Worm (Caenorhabditis elegans) whole organism, L2 larva: Measurements from ENCODE around the gene F23D12.3.

Experiments used
- C34F6.9 ChIP-seq: fragments of 150-350 bp; optimal IDR thresholded peaks from 2 replicates; lab custom pipeline; 2014; ENCODE audit warnings: missing biosample characterization, missing genetic modification characterization
- F13H6.1 ChIP-seq: sonication (generic microtip); optimal IDR thresholded peaks from 2 replicates; lab custom pipeline; 2016; ENCODE audit warnings: missing genetic modification characterization, missing compliant biosample characterization
- R02D3.7 ChIP-seq: fragments of 150-350 bp; optimal IDR thresholded peaks from 2 replicates; lab custom pipeline; 2014; ENCODE audit warnings: missing biosample characterization, missing genetic modification characterization
- Y55F3AM.14 ChIP-seq: fragments of 200-800 bp; sonication (Bioruptor generic); optimal IDR thresholded peaks from 2 replicates; lab custom pipeline; 2018; ENCODE audit warnings: mild to moderate bottlenecking, missing genetic modification characterization, missing compliant biosample characterization
- ZK546.5 ChIP-seq: sonication (generic microtip); optimal IDR thresholded peaks from 2 replicates; lab custom pipeline; 2017; ENCODE audit warnings: missing biosample characterization, missing genetic modification characterization
- alr-1 ChIP-seq: fragments of 150-350 bp; optimal IDR thresholded peaks from 2 replicates; lab custom pipeline; 2014; ENCODE audit warnings: missing biosample characterization, missing genetic modification characterization
- aly-2 ChIP-seq: fragments of 150-350 bp; optimal IDR thresholded peaks from 2 replicates; lab custom pipeline; 2014; ENCODE audit warnings: missing biosample characterization, missing genetic modification characterization
- ama-1 ChIP-seq: fragments of 150-350 bp; optimal IDR thresholded peaks from 2 replicates; lab custom pipeline; 2018; ENCODE audit warnings: inconsistent platforms
- blmp-1 ChIP-seq: sonication (generic microtip); optimal IDR thresholded peaks from 2 replicates; lab custom pipeline; 2017; ENCODE audit warnings: missing genetic modification characterization, mild to moderate bottlenecking, missing compliant biosample characterization, antibody characterized with exemption, moderate library complexity; ENCODE audit not compliant: insufficient read depth
- ceh-16 ChIP-seq: fragments of 150-350 bp; optimal IDR thresholded peaks from 2 replicates; lab custom pipeline; 2014; ENCODE audit warnings: missing biosample characterization, missing genetic modification characterization
- ceh-82 ChIP-seq: fragments of 150-350 bp; optimal IDR thresholded peaks from 2 replicates; lab custom pipeline; 2014; ENCODE audit warnings: missing biosample characterization, missing genetic modification characterization
- crh-2 ChIP-seq: sonication (generic microtip); optimal IDR thresholded peaks from 2 replicates; lab custom pipeline; 2017; ENCODE audit warnings: missing biosample characterization, missing genetic modification characterization
- dmd-4 ChIP-seq: sonication (generic microtip); optimal IDR thresholded peaks from 2 replicates; lab custom pipeline; 2017; ENCODE audit warnings: missing biosample characterization, missing genetic modification characterization
- egl-27 ChIP-seq: sonication (generic microtip); optimal IDR thresholded peaks from 3 replicates; lab custom pipeline; 2017; ENCODE audit warnings: missing biosample characterization, missing genetic modification reagents, missing genetic modification characterization
- elt-1 ChIP-seq: fragments of 150-350 bp; optimal IDR thresholded peaks from 2 replicates; lab custom pipeline; 2014; ENCODE audit warnings: missing biosample characterization, missing genetic modification characterization
- elt-3 ChIP-seq: sonication (generic microtip); optimal IDR thresholded peaks from 2 replicates; lab custom pipeline; 2017; ENCODE audit warnings: missing biosample characterization, missing genetic modification characterization
- fos-1 ChIP-seq: fragments of 150-350 bp; optimal IDR thresholded peaks from 2 replicates; lab custom pipeline; 2014; ENCODE audit warnings: missing biosample characterization, missing genetic modification characterization
- gmeb-1 ChIP-seq: fragments of 150-350 bp; optimal IDR thresholded peaks from 2 replicates; lab custom pipeline; 2014; ENCODE audit warnings: missing biosample characterization, missing genetic modification characterization
- lin-11 ChIP-seq: fragments of 150-350 bp; sonication (generic microtip); optimal IDR thresholded peaks from 2 replicates; lab custom pipeline; 2014; ENCODE audit warnings: missing biosample characterization, missing genetic modification characterization, inconsistent platforms, mixed read lengths
- lin-13 ChIP-seq: fragments of 150-350 bp; optimal IDR thresholded peaks from 2 replicates; lab custom pipeline; 2014; ENCODE audit warnings: missing biosample characterization, missing genetic modification reagents, missing genetic modification characterization
- lin-39 ChIP-seq: fragments of 150-350 bp; optimal IDR thresholded peaks from 2 replicates; lab custom pipeline; 2014; ENCODE audit warnings: missing biosample characterization, missing genetic modification reagents, missing genetic modification characterization
- lsy-2 ChIP-seq, 2 experiments: fragments of 150-350 bp in 1 of 2; sonication (generic microtip) in 1 of 2; optimal IDR thresholded peaks; 2 replicates each; lab custom pipeline; 2014 to 2017; ENCODE audit warnings: missing biosample characterization in 2 of 2, missing genetic modification characterization in 2 of 2
- mab-5 ChIP-seq: fragments of 150-350 bp; optimal IDR thresholded peaks from 2 replicates; lab custom pipeline; 2014; ENCODE audit warnings: missing biosample characterization, missing genetic modification characterization
- mbf-1 ChIP-seq: sonication (generic microtip); optimal IDR thresholded peaks from 2 replicates; lab custom pipeline; 2017; ENCODE audit warnings: missing biosample characterization, missing genetic modification characterization
- mdl-1 ChIP-seq, 2 experiments: fragments of 150-350 bp in 1 of 2; sonication (generic microtip) in 1 of 2; optimal IDR thresholded peaks; 2 replicates each; lab custom pipeline; 2017; ENCODE audit warnings: missing biosample characterization in 2 of 2, missing genetic modification characterization in 2 of 2
- nhr-10 ChIP-seq: sonication (generic microtip); optimal IDR thresholded peaks from 2 replicates; lab custom pipeline; 2017; ENCODE audit warnings: missing biosample characterization, missing genetic modification characterization
- nhr-11 ChIP-seq: fragments of 150-350 bp; optimal IDR thresholded peaks from 2 replicates; lab custom pipeline; 2014; ENCODE audit warnings: missing biosample characterization, missing genetic modification characterization
- nhr-12 ChIP-seq: fragments of 150-350 bp; optimal IDR thresholded peaks from 2 replicates; lab custom pipeline; 2014; ENCODE audit warnings: missing biosample characterization, missing genetic modification characterization
- nhr-129 ChIP-seq: fragments of 150-350 bp; optimal IDR thresholded peaks from 2 replicates; lab custom pipeline; 2014; ENCODE audit warnings: missing biosample characterization, missing genetic modification characterization
- nhr-21 ChIP-seq: fragments of 150-350 bp; optimal IDR thresholded peaks from 2 replicates; lab custom pipeline; 2014; ENCODE audit warnings: missing biosample characterization, missing genetic modification characterization
- nhr-23 ChIP-seq: fragments of 150-350 bp; optimal IDR thresholded peaks from 2 replicates; lab custom pipeline; 2014; ENCODE audit warnings: missing biosample characterization, missing genetic modification reagents, missing genetic modification characterization
- nhr-237 ChIP-seq: fragments of 150-350 bp; optimal IDR thresholded peaks from 2 replicates; lab custom pipeline; 2014; ENCODE audit warnings: missing biosample characterization, missing genetic modification characterization
- nhr-25 ChIP-seq: fragments of 150-350 bp; sonication (generic microtip); optimal IDR thresholded peaks from 3 replicates; lab custom pipeline; 2014; ENCODE audit warnings: missing biosample characterization, missing genetic modification characterization
- nhr-6 ChIP-seq: fragments of 150-350 bp; optimal IDR thresholded peaks from 2 replicates; lab custom pipeline; 2014; ENCODE audit warnings: missing biosample characterization, missing genetic modification characterization
- nhr-77 ChIP-seq: fragments of 150-350 bp; optimal IDR thresholded peaks from 2 replicates; lab custom pipeline; 2014; ENCODE audit warnings: missing biosample characterization, missing genetic modification characterization
- peb-1 ChIP-seq: fragments of 150-350 bp; optimal IDR thresholded peaks from 2 replicates; lab custom pipeline; 2014; ENCODE audit warnings: missing biosample characterization, missing genetic modification characterization
- sem-4 ChIP-seq: fragments of 150-350 bp; optimal IDR thresholded peaks from 2 replicates; lab custom pipeline; 2014; ENCODE audit warnings: missing biosample characterization, missing genetic modification reagents, missing genetic modification characterization
- skn-1 ChIP-seq: sonication (generic microtip); optimal IDR thresholded peaks from 2 replicates; lab custom pipeline; 2017; ENCODE audit warnings: missing biosample characterization, missing genetic modification characterization
- sma-3 ChIP-seq: sonication (generic microtip); optimal IDR thresholded peaks from 2 replicates; lab custom pipeline; 2016; ENCODE audit warnings: missing genetic modification reagents, missing genetic modification characterization, missing compliant biosample characterization
- sma-9 ChIP-seq, 2 experiments: fragments of 150-350 bp in 1 of 2; sonication (generic microtip) in 1 of 2; optimal IDR thresholded peaks; 2 replicates each; lab custom pipeline; 2014 to 2016; ENCODE audit warnings: missing genetic modification characterization in 2 of 2, mild to moderate bottlenecking in 1 of 2, missing biosample characterization in 1 of 2, missing compliant biosample characterization in 1 of 2, missing genetic modification reagents in 1 of 2, moderate library complexity in 1 of 2
- snpc-4 ChIP-seq: fragments of 150-350 bp; optimal IDR thresholded peaks from 2 replicates; lab custom pipeline; 2014; ENCODE audit warnings: missing biosample characterization, missing genetic modification characterization
- unc-39 ChIP-seq: fragments of 150-350 bp; optimal IDR thresholded peaks from 2 replicates; lab custom pipeline; 2014; ENCODE audit warnings: missing biosample characterization, missing genetic modification characterization
- unc-55 ChIP-seq: fragments of 150-350 bp; sonication (generic microtip); optimal IDR thresholded peaks from 3 replicates; lab custom pipeline; 2014; ENCODE audit warnings: missing biosample characterization, missing genetic modification reagents, missing genetic modification characterization
- unc-62 ChIP-seq: fragments of 150-350 bp; optimal IDR thresholded peaks from 2 replicates; lab custom pipeline; 2014; ENCODE audit warnings: missing biosample characterization, missing genetic modification reagents, missing genetic modification characterization
- zag-1 ChIP-seq: fragments of 150-350 bp; optimal IDR thresholded peaks from 2 replicates; lab custom pipeline; 2014; ENCODE audit warnings: missing biosample characterization, missing genetic modification characterization
- ztf-1 ChIP-seq: fragments of 200-800 bp; sonication (Bioruptor generic); conservative IDR thresholded peaks from 2 replicates; pipeline ENCODE4 v1.3.6; 2022; ENCODE audit warnings: missing genetic modification characterization, missing compliant biosample characterization
- ztf-11 ChIP-seq: sonication (generic microtip); optimal IDR thresholded peaks from 2 replicates; lab custom pipeline; 2017; ENCODE audit warnings: missing biosample characterization, missing genetic modification characterization
- ztf-4 ChIP-seq: fragments of 150-350 bp; optimal IDR thresholded peaks from 2 replicates; lab custom pipeline; 2014; ENCODE audit warnings: missing biosample characterization, missing genetic modification characterization

Gene F23D12.3

DNA sequence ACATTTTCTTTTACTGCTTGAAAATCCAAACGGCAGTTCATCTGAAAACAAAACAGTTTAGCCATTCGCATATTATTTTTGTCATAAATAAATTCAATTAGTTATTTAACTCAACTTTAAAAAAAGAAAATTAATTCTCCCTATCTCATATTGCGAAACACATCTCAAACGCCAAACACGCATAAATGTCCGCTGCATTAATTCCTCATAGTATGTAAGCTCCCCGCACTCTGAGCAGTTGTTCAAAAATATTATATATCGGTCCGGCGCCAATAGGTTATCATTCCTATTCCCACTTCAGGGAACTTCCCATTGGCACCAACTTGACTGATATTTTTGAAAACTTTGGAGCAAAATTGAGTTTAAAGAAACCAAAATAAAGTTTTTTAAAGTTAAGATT lies 35.8 kb downstream of the F23D12.3 start (continued):
- TF ChIP-seq aly-2 (tag; lab: Kevin White, UChicago) (no peak), nhr-23 (tag; lab: Kevin White, UChicago) (no peak), lin-11 (no peak)

DNA sequence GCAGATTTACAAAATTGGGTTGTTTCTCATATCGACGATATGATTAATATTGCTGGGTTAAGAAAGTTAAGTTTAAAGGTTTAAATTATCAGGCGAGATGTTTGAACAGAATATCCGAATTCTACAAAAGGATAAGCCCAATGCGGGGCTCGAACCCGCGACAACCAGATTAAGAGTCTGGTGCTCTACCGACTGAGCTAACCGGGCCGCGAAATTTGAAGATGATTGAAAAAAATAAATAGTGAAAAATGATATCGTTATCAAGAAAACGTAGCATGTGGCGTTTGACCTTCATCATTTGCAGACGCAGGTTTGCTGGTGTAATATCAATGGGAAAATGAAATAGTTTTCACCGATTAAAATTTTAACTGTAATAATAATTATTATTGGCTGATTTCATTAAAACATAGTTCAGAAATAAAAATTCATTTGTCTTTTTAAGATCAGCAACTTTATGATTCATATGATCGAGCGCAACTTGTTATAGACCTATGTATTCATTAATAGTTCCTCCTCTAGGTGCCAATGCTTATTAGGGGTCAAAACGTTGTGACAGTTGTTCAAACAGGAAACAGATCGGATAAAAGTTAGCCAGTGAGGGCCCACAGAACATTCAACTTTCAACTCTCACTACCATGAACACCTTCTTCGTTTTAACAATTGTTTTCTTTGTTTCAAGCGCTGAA lies 36.5 kb downstream of the F23D12.3 start, which contains the start of gene M163.11:
Gene M163.11, plus strand, starts transcription at position 636 of the 686 bp plus-strand sequence.
- no peak for TF ChIP-seq nhr-23 (tag; lab: Kevin White, UChicago)
- TF ChIP-seq nhr-21 (tag; lab: Kevin White, UChicago): peak; percentile 27
- TF ChIP-seq unc-55 (GFP tag; lab: Kevin White, UChicago): no peak
- no peak for TF ChIP-seq lin-11
- TF ChIP-seq ztf-1 (GFP tag; lab: Robert Waterston, UW): no peak
- TF ChIP-seq alr-1 (tag; lab: Kevin White, UChicago): no peak
- TF ChIP-seq lin-13 (GFP tag; lab: Kevin White, UChicago): no peak
- no peak for TF ChIP-seq nhr-77 (tag; lab: Kevin White, UChicago)
- peak; percentile 35 for TF ChIP-seq gmeb-1 (tag; lab: Kevin White, UChicago)
- no peak for TF ChIP-seq mbf-1 (tag; lab: Kevin White, UChicago)
- TF ChIP-seq F13H6.1: peak; percentile 1
- TF ChIP-seq aly-2 (tag; lab: Kevin White, UChicago): no peak
- no peak for TF ChIP-seq nhr-11
- no peak for TF ChIP-seq dmd-4 (tag; lab: Kevin White, UChicago)
- TF ChIP-seq ztf-11 (tag; lab: Kevin White, UChicago): no peak
- TF ChIP-seq R02D3.7 (tag; lab: Kevin White, UChicago): no peak
- no peak for TF ChIP-seq elt-3 (tag; lab: Kevin White, UChicago)
- no peak for TF ChIP-seq mab-5
- no peak for TF ChIP-seq ceh-82
- TF ChIP-seq lin-39 (tag; lab: Kevin White, UChicago): no peak
- TF ChIP-seq sem-4 (tag; lab: Kevin White, UChicago): no peak
- no peak for TF ChIP-seq peb-1 (tag; lab: Kevin White, UChicago)
- TF ChIP-seq unc-39 (tag; lab: Kevin White, UChicago): no peak
- TF ChIP-seq ceh-16: no peak
- peak; percentile 12 for TF ChIP-seq fos-1 (tag; lab: Kevin White, UChicago)
- TF ChIP-seq lsy-2 (tag; optimal IDR thresholded peaks at IDR 0.05; lab: Kevin White, UChicago): peak in 1 of 2 experiments; percentile 11
- TF ChIP-seq nhr-10 (tag; lab: Kevin White, UChicago): no peak
- TF ChIP-seq nhr-129: peak; percentile 1
- no peak for TF ChIP-seq egl-27 (tag; lab: Kevin White, UChicago)
- no peak for TF ChIP-seq elt-1
- peak; percentile 57 for TF ChIP-seq sma-3
- TF ChIP-seq nhr-12: no peak
- TF ChIP-seq Y55F3AM.14 (GFP tag; lab: Kevin White, UChicago): no peak
- TF ChIP-seq sma-9 (GFP tag; optimal IDR thresholded peaks at IDR 0.05; lab: Kevin White, UChicago): peak; percentile 4
- TF ChIP-seq sma-9 (tag; optimal IDR thresholded peaks at IDR 0.05; lab: Kevin White, UChicago): no peak
- TF ChIP-seq nhr-25 (tag; lab: Kevin White, UChicago): no peak
- TF ChIP-seq C34F6.9 (tag; lab: Kevin White, UChicago): no peak
- no peak for TF ChIP-seq ztf-4 (tag; lab: Kevin White, UChicago)
- TF ChIP-seq mdl-1 (tag; optimal IDR thresholded peaks at IDR 0.05; lab: Kevin White, UChicago): no peak
- no peak for TF ChIP-seq unc-62 (GFP tag; lab: Kevin White, UChicago)
- no peak for TF ChIP-seq skn-1 (tag; lab: Kevin White, UChicago)
- TF ChIP-seq crh-2 (tag; lab: Kevin White, UChicago): peak; percentile 40
- TF ChIP-seq zag-1 (tag; lab: Kevin White, UChicago): no peak
- no peak for TF ChIP-seq nhr-237 (tag; lab: Kevin White, UChicago)
- no peak for TF ChIP-seq ZK546.5 (tag; lab: Kevin White, UChicago)
- no peak for TF ChIP-seq blmp-1 (tag; lab: Kevin White, UChicago)
- no peak for TF ChIP-seq ama-1
- no peak for TF ChIP-seq snpc-4 (tag; lab: Kevin White, UChicago)
- TF ChIP-seq nhr-6 (tag; lab: Kevin White, UChicago): no peak
